Worm (Caenorhabditis elegans) whole organism, L4/young adult: ENCODE results near the gene C06E1.9.

ENCODE experiments used
- W03F9.2 ChIP-seq: fragments of 150-350 bp; optimal IDR thresholded peaks from 2 replicates; lab custom pipeline; 2014; ENCODE audit warnings: missing biosample characterization, missing genetic modification characterization
- dao-5 ChIP-seq: sonication (generic microtip); optimal IDR thresholded peaks from 2 replicates; lab custom pipeline; 2016; ENCODE audit warnings: missing genotype, missing genetic modification characterization, moderate library complexity, missing compliant biosample characterization
- him-1 ChIP-seq: sonication (generic microtip); optimal IDR thresholded peaks from 2 replicates; lab custom pipeline; 2016; ENCODE audit warnings: missing genotype, missing genetic modification reagents, missing genetic modification characterization, missing compliant biosample characterization

C06E1.9 gene

DNA sequence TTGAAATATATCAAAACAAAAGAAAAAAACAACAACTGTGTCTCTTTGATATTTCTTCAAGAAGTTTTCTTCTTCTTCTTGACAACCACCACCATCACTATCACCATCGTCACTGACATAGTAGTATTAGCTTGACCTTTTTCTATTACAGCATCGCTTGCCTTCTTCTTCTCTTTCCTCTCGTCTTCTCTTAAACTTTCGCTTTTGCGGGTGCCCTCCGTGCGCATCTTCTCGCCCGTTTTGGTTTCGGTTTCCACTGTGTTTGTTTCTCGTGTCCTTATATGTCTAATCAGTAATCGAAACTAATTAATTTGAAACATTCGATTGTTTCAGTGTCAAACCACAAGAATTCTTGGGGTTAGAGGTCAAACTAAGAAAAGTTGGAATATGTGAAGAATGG lies 30.2 kb downstream of the C06E1.9 start:
- TF ChIP-seq him-1 (tag; lab: Kevin White, UChicago) (no peak), dao-5 (no peak), W03F9.2 (tag; lab: Kevin White, UChicago) (no peak)

DNA sequence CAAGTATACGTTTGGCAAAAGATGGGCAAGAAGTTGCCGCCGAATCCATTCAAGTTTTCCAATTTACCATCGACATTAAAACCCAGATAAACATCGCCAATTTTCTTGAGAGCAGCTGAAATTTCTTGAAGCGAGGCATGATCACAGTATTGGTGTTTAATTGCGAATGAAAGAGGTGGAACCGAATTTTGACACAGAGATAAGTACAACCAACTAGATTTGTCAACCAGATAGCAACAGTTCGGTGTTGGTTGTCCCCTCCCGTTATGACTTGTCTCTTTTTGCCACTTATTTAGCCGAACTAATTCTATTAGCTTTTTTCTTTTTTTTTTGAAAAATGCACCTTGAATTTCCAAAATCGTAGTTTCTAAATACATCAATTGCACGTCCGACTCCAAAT lies 31.2 kb downstream of the C06E1.9 start:
- TF ChIP-seq dao-5 (no peak), W03F9.2 (tag; lab: Kevin White, UChicago) (no peak), him-1 (tag; lab: Kevin White, UChicago) (no peak)

DNA sequence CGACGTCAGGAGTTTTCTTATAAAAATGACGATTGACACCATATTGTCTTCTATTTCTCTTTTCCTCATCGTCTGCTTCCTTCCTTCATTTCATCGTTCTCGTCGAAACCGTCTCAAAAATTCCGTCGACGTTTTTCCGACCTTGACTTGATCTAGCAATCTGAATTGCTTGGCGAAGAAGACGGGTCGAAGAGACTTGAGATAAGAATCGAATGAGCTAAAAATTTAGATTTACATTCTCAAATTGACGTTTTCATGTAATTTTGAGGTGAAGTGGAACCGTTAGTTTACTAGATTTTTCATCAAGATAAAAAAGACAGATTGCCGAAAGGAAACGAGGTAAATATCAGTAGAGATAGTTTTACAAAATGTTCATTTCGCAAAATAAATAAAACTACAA lies 32.0 kb downstream of the C06E1.9 start:
- TF ChIP-seq him-1 (tag; lab: Kevin White, UChicago) (no peak), dao-5 (no peak), W03F9.2 (tag; lab: Kevin White, UChicago) (no peak)

DNA sequence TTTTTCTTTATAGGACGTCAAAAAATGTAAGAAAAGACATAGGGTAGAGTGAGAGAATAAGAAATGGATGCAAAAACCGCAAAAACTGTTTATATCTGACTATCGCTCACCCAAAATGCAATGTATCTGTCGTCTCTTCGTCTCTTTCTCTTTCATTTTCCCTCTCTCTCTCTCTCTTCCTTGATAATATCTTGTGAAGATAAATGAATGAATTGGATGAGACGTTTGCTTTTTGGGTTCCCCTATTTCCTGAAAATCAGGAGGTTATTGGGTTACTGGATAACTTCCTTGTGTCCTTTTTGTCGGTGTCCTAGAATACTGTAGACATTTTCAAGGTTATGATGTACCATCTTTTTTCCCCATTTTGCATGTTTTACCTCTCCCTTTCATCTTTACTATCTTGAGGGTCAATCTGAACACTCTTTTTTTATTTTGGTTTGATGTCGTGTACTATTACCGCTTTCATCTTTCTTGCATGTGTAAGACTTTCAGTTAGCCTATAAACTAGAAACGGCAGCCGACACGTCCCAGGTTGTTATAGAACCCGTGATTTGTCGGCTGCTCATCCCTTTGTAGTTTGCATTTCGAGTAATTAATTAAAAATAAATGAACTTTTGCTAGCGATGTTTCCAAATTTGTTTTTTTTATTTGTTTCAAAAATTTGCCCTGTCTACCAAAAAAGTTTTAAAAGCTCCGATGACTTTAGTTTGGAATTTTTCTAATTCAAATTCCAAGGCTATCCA lies 34.1 kb downstream of the C06E1.9 start:
- TF ChIP-seq him-1 (tag; lab: Kevin White, UChicago) = no peak
- no peak for TF ChIP-seq dao-5
- TF ChIP-seq W03F9.2 (tag; lab: Kevin White, UChicago) = no peak

DNA sequence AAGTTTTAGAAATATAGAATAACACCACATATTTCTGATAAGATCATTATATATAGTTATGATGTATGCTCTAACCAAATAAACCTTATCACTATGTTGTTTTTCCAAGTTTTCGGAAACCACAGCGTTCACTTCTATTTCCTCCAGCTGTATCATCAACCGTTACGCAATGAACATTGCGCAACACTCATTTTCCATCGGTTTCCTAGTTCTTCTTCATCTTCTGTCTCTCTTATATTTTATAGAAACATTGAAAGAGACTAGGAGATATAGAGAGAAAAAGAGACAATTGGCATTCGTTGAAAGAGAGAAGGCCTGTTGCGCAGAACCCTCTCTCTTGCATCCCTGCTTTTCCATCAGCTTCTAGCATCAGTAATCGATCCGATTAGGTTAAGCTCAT lies 35.3 kb downstream of the C06E1.9 start:
- TF ChIP-seq dao-5 = no peak
- TF ChIP-seq W03F9.2 (tag; lab: Kevin White, UChicago) = no peak
- no peak for TF ChIP-seq him-1 (tag; lab: Kevin White, UChicago)

DNA sequence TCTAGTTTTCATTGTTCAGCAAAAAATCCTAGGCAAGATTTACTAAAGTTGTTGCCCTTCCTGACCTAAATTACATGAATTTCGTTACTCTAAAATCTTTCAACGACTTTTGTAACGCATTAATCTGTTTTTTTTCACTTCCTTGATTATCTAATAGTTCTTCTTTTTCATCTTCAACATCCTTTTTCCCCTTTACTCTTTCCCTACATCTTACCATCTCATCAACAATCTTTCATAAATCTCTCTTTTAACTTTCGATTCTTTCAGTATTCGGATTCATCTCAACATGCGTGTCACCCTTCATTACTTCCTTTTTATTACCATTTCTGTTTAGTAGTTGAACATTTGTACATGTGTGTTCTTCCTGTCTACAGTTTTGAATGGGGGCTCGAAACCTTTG lies 35.7 kb downstream of the C06E1.9 start:
- TF ChIP-seq dao-5 (no peak), W03F9.2 (tag; lab: Kevin White, UChicago) (no peak), him-1 (tag; lab: Kevin White, UChicago) (no peak)

DNA sequence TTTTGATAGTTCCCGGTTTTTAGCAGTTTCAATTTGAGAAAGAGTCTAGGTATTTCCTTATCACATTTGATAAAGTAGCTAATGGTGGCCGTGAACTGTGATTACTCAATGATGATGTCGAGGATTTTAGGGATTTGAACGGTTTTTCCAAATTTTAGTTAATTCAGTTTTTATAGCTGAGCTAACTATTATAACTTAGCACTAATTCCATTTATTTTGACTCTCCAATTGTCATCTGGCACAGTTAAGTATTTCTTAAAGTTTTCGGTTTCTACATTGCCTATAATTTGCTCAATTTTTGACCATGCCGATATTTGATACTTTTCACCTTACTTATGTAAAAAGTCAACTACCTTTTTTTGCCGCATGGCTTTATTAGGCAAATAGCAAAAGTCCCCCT lies 36.3 kb downstream of the C06E1.9 start:
- TF ChIP-seq him-1 (tag; lab: Kevin White, UChicago) = no peak
- no peak for TF ChIP-seq dao-5
- TF ChIP-seq W03F9.2 (tag; lab: Kevin White, UChicago) = no peak

DNA sequence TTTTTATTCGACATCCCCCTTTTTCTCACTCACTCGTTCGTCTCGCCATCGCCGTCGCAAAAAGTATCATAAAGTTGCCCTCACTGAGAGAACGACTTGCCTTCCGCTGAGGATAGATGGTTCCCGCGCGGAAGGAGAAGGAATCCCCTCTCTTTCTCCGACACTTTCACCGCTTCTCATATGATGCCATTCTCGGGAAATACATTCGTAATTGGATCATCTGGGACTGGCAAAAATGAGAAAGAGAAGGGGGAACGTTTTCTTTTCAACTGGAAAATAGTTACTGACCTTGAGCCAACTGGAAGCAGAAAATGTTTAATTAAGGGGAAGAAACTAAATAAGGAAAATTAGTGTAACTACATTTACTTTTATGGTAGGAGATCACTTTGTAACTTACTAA lies 37.7 kb downstream of the C06E1.9 start:
- TF ChIP-seq him-1 (tag; lab: Kevin White, UChicago) = no peak
- no peak for TF ChIP-seq dao-5
- TF ChIP-seq W03F9.2 (tag; lab: Kevin White, UChicago) = no peak

DNA sequence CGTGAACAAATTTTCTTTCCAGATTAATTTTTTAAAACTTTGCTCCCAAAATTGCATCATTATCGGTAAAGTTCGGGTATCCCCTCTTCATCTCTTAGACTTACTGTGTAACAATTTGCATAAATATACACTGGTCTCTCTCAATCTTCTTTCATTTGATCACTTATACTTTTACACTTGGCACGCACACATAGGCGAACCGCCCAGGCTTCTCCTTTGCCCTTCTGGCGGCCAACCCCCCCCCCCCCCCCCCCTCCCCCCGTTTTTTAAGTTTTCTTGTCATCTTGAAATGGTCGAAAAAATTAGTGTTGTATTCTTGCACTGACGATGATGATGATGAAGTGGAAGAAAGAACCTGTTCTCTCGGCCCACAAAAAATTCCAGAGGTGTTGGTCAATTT lies 39.3 kb downstream of the C06E1.9 start:
- no peak for TF ChIP-seq him-1 (tag; lab: Kevin White, UChicago)
- no peak for TF ChIP-seq W03F9.2 (tag; lab: Kevin White, UChicago)
- no peak for TF ChIP-seq dao-5

DNA sequence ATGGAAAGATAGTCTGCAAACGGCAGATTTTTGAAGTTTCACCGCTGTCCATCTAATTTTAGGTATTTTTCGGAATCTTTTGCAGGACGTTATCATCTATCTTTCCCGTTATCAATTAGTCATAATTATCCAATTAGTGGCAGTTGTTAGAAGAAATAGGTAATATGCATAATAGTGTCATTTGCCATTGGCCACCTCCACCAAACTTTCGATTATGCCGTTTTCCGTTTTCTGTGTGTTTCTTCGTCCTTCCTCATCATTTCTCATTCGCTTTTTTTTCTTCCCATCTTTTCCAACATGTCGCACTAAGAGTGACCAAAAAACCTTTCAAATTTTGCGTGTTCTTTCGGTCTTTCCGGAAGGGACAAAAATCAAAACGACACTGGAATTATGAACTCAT lies 45.2 kb downstream of the C06E1.9 start:
- TF ChIP-seq W03F9.2 (tag; lab: Kevin White, UChicago) (no peak), him-1 (tag; lab: Kevin White, UChicago) (no peak)

DNA sequence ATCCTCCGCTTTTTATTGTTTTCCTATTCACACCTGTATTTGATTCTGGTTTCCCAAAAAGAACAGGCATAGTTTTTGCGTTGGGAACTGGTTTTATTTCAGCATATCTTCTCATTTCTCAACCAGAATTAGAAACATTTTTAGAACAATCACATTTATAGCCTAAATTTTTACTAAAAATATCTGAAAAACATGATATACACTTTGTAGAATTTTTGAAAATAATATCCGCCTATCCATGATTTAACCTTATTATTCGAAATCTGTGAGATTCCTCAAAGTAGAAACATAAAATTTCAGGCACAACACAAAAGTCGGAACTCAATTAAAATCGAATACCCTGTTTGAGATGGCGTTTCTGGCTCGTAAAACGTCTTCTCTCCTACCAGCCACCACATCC lies 48.7 kb downstream of the C06E1.9 start, which contains the start of gene acdh-6:
TSS of gene acdh-6 (plus strand) at position 301 of the 400 bp plus-strand sequence.
- no peak for TF ChIP-seq W03F9.2 (tag; lab: Kevin White, UChicago)
- TF ChIP-seq dao-5 = no peak
- TF ChIP-seq him-1 (tag; lab: Kevin White, UChicago) = no peak

DNA sequence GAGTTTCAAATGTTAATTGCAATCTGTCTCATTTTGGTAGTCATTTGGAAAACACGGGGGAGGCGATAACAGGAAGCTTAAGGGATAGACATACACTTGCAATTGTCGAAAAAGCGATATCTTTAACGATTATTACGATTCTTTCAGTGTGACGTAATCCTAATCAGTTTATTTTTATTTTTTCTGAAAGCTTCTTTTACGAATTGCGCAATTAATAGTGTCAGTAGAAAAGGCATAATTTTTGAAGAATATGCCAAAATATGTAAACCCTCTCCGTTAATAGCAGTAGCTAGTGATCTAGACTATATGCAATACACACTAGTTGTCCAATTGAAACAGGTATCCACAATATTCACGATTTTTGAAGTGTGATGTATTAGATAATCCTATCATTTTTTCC lies 49.2 kb downstream of the C06E1.9 start:
- no peak for TF ChIP-seq W03F9.2 (tag; lab: Kevin White, UChicago)
- TF ChIP-seq dao-5 = no peak
- no peak for TF ChIP-seq him-1 (tag; lab: Kevin White, UChicago)

DNA sequence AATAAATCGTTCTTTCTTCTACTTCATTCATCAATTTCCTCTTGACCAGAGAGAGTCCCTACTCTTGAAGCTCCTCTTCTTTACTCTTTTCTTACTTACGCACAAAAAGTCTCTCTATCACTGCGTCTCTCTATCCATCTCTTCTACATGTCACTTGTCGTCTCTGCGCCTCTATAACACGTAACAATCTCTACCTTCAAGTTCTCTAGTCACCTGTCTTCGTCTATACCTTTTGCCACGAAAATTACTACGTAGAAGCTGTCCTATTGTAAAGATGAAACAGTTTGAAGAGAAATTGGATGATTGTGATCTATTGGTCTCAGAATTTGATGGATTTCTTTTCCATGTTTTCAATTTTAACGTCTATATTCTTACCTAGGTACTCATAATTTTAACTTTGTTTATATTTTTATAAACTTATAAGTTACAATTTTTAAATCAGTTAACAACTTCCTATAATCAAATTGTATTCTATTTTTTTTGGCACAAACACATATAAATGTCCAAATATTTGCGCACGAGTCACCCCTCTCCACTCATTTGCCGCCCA lies 52.7 kb downstream of the C06E1.9 start, which contains the start of gene C02D5.2:
TSS of gene C02D5.2 (plus strand) at position 500 of the 550 bp plus-strand sequence.
- no peak for TF ChIP-seq him-1 (tag; lab: Kevin White, UChicago)
